Worm (Caenorhabditis elegans) whole organism, L4 larva: Measurements from ENCODE around the gene lhpp-1.

Experiments used
- F10B5.3 ChIP-seq: sonication (generic microtip); optimal IDR thresholded peaks from 2 replicates; lab custom pipeline; 2016; ENCODE audit warnings: mild to moderate bottlenecking, missing genetic modification characterization, missing compliant biosample characterization
- F37D6.2 ChIP-seq: sonication (generic microtip); optimal IDR thresholded peaks from 2 replicates; lab custom pipeline; 2016; ENCODE audit warnings: mild to moderate bottlenecking, missing genetic modification characterization, missing compliant biosample characterization
- F49E8.2 ChIP-seq: sonication (generic microtip); optimal IDR thresholded peaks from 2 replicates; lab custom pipeline; 2016; ENCODE audit warnings: missing compliant biosample characterization, mild to moderate bottlenecking, missing genetic modification characterization, borderline replicate concordance
- R02D3.7 ChIP-seq: fragments of 150-350 bp; sonication (generic microtip); optimal IDR thresholded peaks from 3 replicates; lab custom pipeline; 2014; ENCODE audit warnings: missing biosample characterization, missing genetic modification characterization
- T26A8.4 ChIP-seq: fragments of 200-800 bp; sonication (Bioruptor generic); IDR thresholded peaks from 2 replicates; pipeline ENCODE4 v1.3.6; 2022; ENCODE audit warnings: missing genetic modification characterization, missing compliant biosample characterization
- Y48G9A.11 ChIP-seq: fragments of 200-800 bp; sonication (Bioruptor generic); IDR thresholded peaks from 2 replicates; pipeline ENCODE4 v1.3.6; 2022; ENCODE audit warnings: missing genetic modification reagents, missing genetic modification characterization, missing compliant biosample characterization
- Y75B8A.6 ChIP-seq: fragments of 200-800 bp; sonication (Bioruptor generic); IDR thresholded peaks from 2 replicates; pipeline ENCODE4 v1.3.6; 2022; ENCODE audit warnings: missing genetic modification reagents, missing genetic modification characterization, missing compliant biosample characterization
- aly-2 ChIP-seq: sonication (generic microtip); optimal IDR thresholded peaks from 2 replicates; lab custom pipeline; 2018; ENCODE audit warnings: missing biosample characterization, missing genetic modification characterization
- arid-1 ChIP-seq: fragments of 200-800 bp; sonication (Bioruptor generic); conservative IDR thresholded peaks from 2 replicates; pipeline ENCODE4 v1.3.6; 2022; ENCODE audit warnings: missing genetic modification reagents, missing genetic modification characterization, missing compliant biosample characterization
- ceh-62 ChIP-seq: sonication (generic microtip); optimal IDR thresholded peaks from 2 replicates; lab custom pipeline; 2017; ENCODE audit warnings: missing biosample characterization, missing genetic modification characterization
- ceh-82 ChIP-seq: sonication (generic microtip); optimal IDR thresholded peaks from 2 replicates; lab custom pipeline; 2017; ENCODE audit warnings: missing biosample characterization, missing genetic modification characterization
- daf-12 ChIP-seq: fragments of 150-350 bp; optimal IDR thresholded peaks from 2 replicates; lab custom pipeline; 2014; ENCODE audit warnings: missing biosample characterization, missing genetic modification reagents, missing genetic modification characterization
- daf-16 ChIP-seq, 3 experiments: sonication (generic microtip); optimal IDR thresholded peaks; 2 replicates each; lab custom pipeline; 2016 to 2017; ENCODE audit warnings: missing genetic modification characterization in 3 of 3, missing genetic modification reagents in 3 of 3, mild to moderate bottlenecking in 2 of 3, missing compliant biosample characterization in 2 of 3, missing biosample characterization in 1 of 3, moderate library complexity in 1 of 3
- dmd-6 ChIP-seq: fragments of 200-800 bp; sonication (Bioruptor generic); IDR thresholded peaks from 2 replicates; pipeline ENCODE4 v1.3.6; 2022; ENCODE audit warnings: missing genetic modification reagents, missing genetic modification characterization, missing compliant biosample characterization
- dpl-1 ChIP-seq: fragments of 150-350 bp; optimal IDR thresholded peaks from 2 replicates; lab custom pipeline; 2014; ENCODE audit warnings: missing biosample characterization, missing genetic modification reagents, missing genetic modification characterization
- duxl-1 ChIP-seq: sonication (generic microtip); optimal IDR thresholded peaks from 2 replicates; lab custom pipeline; 2016; ENCODE audit warnings: mild to moderate bottlenecking, missing genetic modification characterization, moderate library complexity, missing compliant biosample characterization; ENCODE audit not compliant: poor library complexity
- dve-1 ChIP-seq: sonication (generic microtip); optimal IDR thresholded peaks from 2 replicates; lab custom pipeline; 2017; ENCODE audit warnings: antibody characterized with exemption, mild to moderate bottlenecking, missing genetic modification characterization, missing compliant biosample characterization; ENCODE audit not compliant: insufficient read depth
- fos-1 ChIP-seq: fragments of 150-350 bp; optimal IDR thresholded peaks from 2 replicates; lab custom pipeline; 2014; ENCODE audit warnings: missing biosample characterization, missing genetic modification characterization
- hlh-11 ChIP-seq: fragments of 200-800 bp; sonication (Bioruptor generic); optimal IDR thresholded peaks from 2 replicates; lab custom pipeline; 2018; ENCODE audit warnings: mild to moderate bottlenecking, missing genetic modification characterization, missing compliant biosample characterization
- hlh-30 ChIP-seq: sonication (generic microtip); optimal IDR thresholded peaks from 2 replicates; lab custom pipeline; 2017; ENCODE audit warnings: antibody characterized with exemption, mild to moderate bottlenecking, missing genetic modification characterization, missing compliant biosample characterization; ENCODE audit not compliant: insufficient read depth
- lim-7 ChIP-seq: fragments of 200-800 bp; sonication (Bioruptor generic); IDR thresholded peaks from 2 replicates; pipeline ENCODE4 v1.3.6; 2022; ENCODE audit warnings: missing genetic modification characterization, missing compliant biosample characterization
- lin-13 ChIP-seq: fragments of 150-350 bp; optimal IDR thresholded peaks from 2 replicates; lab custom pipeline; 2014; ENCODE audit warnings: missing biosample characterization, missing genetic modification reagents, missing genetic modification characterization
- lin-38 ChIP-seq: fragments of 200-800 bp; sonication (Bioruptor generic); IDR thresholded peaks from 2 replicates; pipeline ENCODE4 v1.3.6; 2022; ENCODE audit warnings: missing genetic modification reagents, missing genetic modification characterization, missing compliant biosample characterization
- lir-3 ChIP-seq: sonication (generic microtip); optimal IDR thresholded peaks from 2 replicates; lab custom pipeline; 2016; ENCODE audit warnings: mild to moderate bottlenecking, missing genetic modification characterization, missing compliant biosample characterization
- lsy-2 ChIP-seq, 2 experiments: fragments of 150-350 bp in 1 of 2; sonication (generic microtip) in 1 of 2; optimal IDR thresholded peaks; 2 replicates each; lab custom pipeline; 2014 to 2017; ENCODE audit warnings: missing biosample characterization in 2 of 2, missing genetic modification characterization in 2 of 2
- madf-5 ChIP-seq, 2 experiments: fragments of 200-800 bp; sonication (Bioruptor generic); IDR thresholded peaks; 2 replicates each; pipeline ENCODE4 v1.3.6; 2022; ENCODE audit warnings: missing compliant biosample characterization in 2 of 2, missing genetic modification characterization in 2 of 2
- mdl-1 ChIP-seq, 2 experiments: fragments of 150-350 bp in 1 of 2; sonication (generic microtip) in 1 of 2; optimal IDR thresholded peaks; 2 replicates each; lab custom pipeline; 2014 to 2017; ENCODE audit warnings: missing biosample characterization in 2 of 2, missing genetic modification characterization in 2 of 2
- mxl-2 ChIP-seq: fragments of 200-800 bp; sonication (Bioruptor generic); conservative IDR thresholded peaks from 2 replicates; pipeline ENCODE4 v1.3.6; 2022; ENCODE audit warnings: missing genetic modification reagents, missing genetic modification characterization, missing compliant biosample characterization
- mxl-3 ChIP-seq: fragments of 200-800 bp; sonication (Bioruptor generic); optimal IDR thresholded peaks from 2 replicates; lab custom pipeline; 2018; ENCODE audit warnings: mild to moderate bottlenecking, missing genetic modification characterization, missing compliant biosample characterization
- nhr-10 ChIP-seq: fragments of 150-350 bp; optimal IDR thresholded peaks from 2 replicates; lab custom pipeline; 2014; ENCODE audit warnings: missing biosample characterization, missing genetic modification characterization
- nhr-102 ChIP-seq: sonication (generic microtip); optimal IDR thresholded peaks from 2 replicates; lab custom pipeline; 2016; ENCODE audit warnings: mild to moderate bottlenecking, missing genetic modification characterization, moderate library complexity, missing compliant biosample characterization
- nhr-11 ChIP-seq: fragments of 150-350 bp; optimal IDR thresholded peaks from 2 replicates; lab custom pipeline; 2014; ENCODE audit warnings: missing biosample characterization, missing genetic modification characterization
- nhr-28 ChIP-seq: fragments of 150-350 bp; optimal IDR thresholded peaks from 2 replicates; lab custom pipeline; 2014; ENCODE audit warnings: missing biosample characterization, missing genetic modification characterization
- nhr-42 ChIP-seq: fragments of 200-800 bp; sonication (Bioruptor generic); IDR thresholded peaks from 2 replicates; pipeline ENCODE4 v1.3.6; 2022; ENCODE audit warnings: missing genetic modification characterization, missing compliant biosample characterization
- nhr-48 ChIP-seq: sonication (generic microtip); optimal IDR thresholded peaks from 2 replicates; lab custom pipeline; 2016; ENCODE audit warnings: mild to moderate bottlenecking, missing genetic modification characterization, missing compliant biosample characterization
- nhr-6 ChIP-seq: fragments of 150-350 bp; optimal IDR thresholded peaks from 2 replicates; lab custom pipeline; 2014; ENCODE audit warnings: missing biosample characterization, missing genetic modification characterization
- nhr-77 ChIP-seq: fragments of 150-350 bp; optimal IDR thresholded peaks from 2 replicates; lab custom pipeline; 2014; ENCODE audit warnings: missing biosample characterization, missing genetic modification characterization
- pqm-1 ChIP-seq: sonication (generic microtip); optimal IDR thresholded peaks from 2 replicates; lab custom pipeline; 2017; ENCODE audit warnings: missing biosample characterization, missing genetic modification characterization
- sdz-12 ChIP-seq: fragments of 200-800 bp; sonication (Bioruptor generic); optimal IDR thresholded peaks from 2 replicates; lab custom pipeline; 2018; ENCODE audit warnings: mild to moderate bottlenecking, missing genetic modification characterization, missing compliant biosample characterization
- set-16 ChIP-seq: fragments of 200-800 bp; sonication (Bioruptor generic); IDR thresholded peaks from 2 replicates; pipeline ENCODE4 v1.3.6; 2022; ENCODE audit warnings: missing genetic modification reagents, missing genetic modification characterization, missing compliant biosample characterization
- spr-1 ChIP-seq: sonication (generic microtip); optimal IDR thresholded peaks from 2 replicates; lab custom pipeline; 2016; ENCODE audit warnings: mild to moderate bottlenecking, missing genetic modification characterization, missing compliant biosample characterization
- unc-130 ChIP-seq: sonication (generic microtip); optimal IDR thresholded peaks from 2 replicates; lab custom pipeline; 2016; ENCODE audit warnings: missing genetic modification reagents, missing genetic modification characterization, missing compliant biosample characterization
- zfp-2 ChIP-seq: sonication (generic microtip); optimal IDR thresholded peaks from 2 replicates; lab custom pipeline; 2016; ENCODE audit warnings: mild to moderate bottlenecking, missing genetic modification characterization, missing compliant biosample characterization
- zip-11 ChIP-seq: fragments of 200-800 bp; sonication (Bioruptor generic); IDR thresholded peaks from 2 replicates; pipeline ENCODE4 v1.3.6; 2022; ENCODE audit warnings: missing genetic modification characterization, missing compliant biosample characterization

The lhpp-1 gene

ce11 chrV:12095865-12096264, 15.7 kb downstream of the lhpp-1 start, which contains the start of gene nhr-207:
TSS of gene nhr-207 (plus strand) at chrV:12096146.
- TF ChIP-seq nhr-77 (tag; lab: Kevin White, UChicago) = peak; percentile 20
- TF ChIP-seq arid-1 = no peak
- TF ChIP-seq nhr-28 (tag; lab: Kevin White, UChicago) = peak; percentile 95
- peak in 1 of 2 experiments; percentile 71 for TF ChIP-seq mdl-1 (tag; optimal IDR thresholded peaks at IDR 0.05; lab: Kevin White, UChicago)
- no peak for TF ChIP-seq R02D3.7 (tag; lab: Kevin White, UChicago)
- TF ChIP-seq nhr-42 (GFP tag; lab: Robert Waterston, UW) = no peak
- TF ChIP-seq nhr-6 (tag; lab: Kevin White, UChicago) = peak; percentile 85
- no peak for TF ChIP-seq daf-16 (GFP tag; optimal IDR thresholded peaks at IDR 0.05; lab: Kevin White, UChicago)
- peak; percentile 51 for TF ChIP-seq daf-16 (tag; optimal IDR thresholded peaks at IDR 0.05; lab: Kevin White, UChicago)
- TF ChIP-seq nhr-102 (tag; lab: Kevin White, UChicago) = peak; percentile 54
- TF ChIP-seq dmd-6 (GFP tag; lab: Robert Waterston, UW) = peak; percentile 85
- TF ChIP-seq hlh-11 (tag; lab: Kevin White, UChicago) = peak; percentile 39
- peak; percentile 45 for TF ChIP-seq dve-1 (tag; lab: Kevin White, UChicago)

DNA sequence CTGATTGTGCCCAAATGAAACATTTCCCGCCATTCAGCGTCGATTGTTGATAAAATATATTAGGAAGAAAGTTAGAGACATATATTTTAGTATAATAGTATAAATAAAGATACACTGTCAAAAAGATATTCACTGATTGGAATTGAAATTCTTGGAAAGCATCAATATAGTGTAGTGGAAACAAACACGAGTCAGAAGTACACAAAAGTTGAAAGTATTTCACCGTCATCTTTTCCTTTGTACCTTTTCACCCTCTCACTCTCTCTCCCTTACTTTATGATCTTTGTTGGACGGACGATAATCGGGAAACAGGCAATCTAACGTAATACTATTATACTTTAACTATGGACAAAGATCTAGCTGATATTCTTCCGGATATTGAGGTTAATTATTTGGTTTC, 17.6 kb downstream of the lhpp-1 start, which contains the start of gene nhr-208:
Gene nhr-208 (plus strand): TSS at position 288 of the 400 bp plus-strand sequence.
- TF ChIP-seq dve-1 (tag; lab: Kevin White, UChicago) = peak; percentile 15
- TF ChIP-seq nhr-48 (tag; lab: Kevin White, UChicago) = no peak
- no peak for TF ChIP-seq daf-16 (GFP tag; optimal IDR thresholded peaks at IDR 0.05; lab: Kevin White, UChicago)
- peak; percentile 56 for TF ChIP-seq daf-16 (tag; optimal IDR thresholded peaks at IDR 0.05; lab: Kevin White, UChicago)
- 0 out of 2 replicates have a peak, but pooled peaks have one; percentile 18 for TF ChIP-seq dmd-6 (GFP tag; lab: Robert Waterston, UW)
- TF ChIP-seq hlh-30 (tag; lab: Kevin White, UChicago) = peak; percentile 13
- no peak for TF ChIP-seq spr-1 (tag; lab: Kevin White, UChicago)
- TF ChIP-seq nhr-28 (tag; lab: Kevin White, UChicago) = peak; percentile 62
- peak; percentile 5 for TF ChIP-seq nhr-102 (tag; lab: Kevin White, UChicago)

DNA sequence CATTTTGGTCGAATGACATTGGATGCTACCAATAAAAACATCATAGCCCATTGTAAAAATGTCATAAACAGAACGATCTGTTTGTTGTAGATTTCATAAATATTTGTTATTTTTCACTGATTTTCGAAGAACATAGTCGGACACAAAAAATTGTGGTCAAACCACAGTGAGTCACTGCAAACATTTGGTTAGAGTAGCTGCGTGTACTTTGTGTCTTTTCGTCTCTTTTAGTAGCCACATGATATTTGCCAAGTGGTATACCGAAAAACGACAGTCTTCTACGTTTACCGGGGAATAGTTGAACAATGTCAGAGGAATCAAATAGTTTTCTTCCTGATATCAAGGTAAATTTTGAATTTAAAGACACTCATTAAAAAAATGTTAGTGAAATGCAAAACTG, 19.8 kb downstream of the lhpp-1 start, which contains the start of gene nhr-206:
Gene nhr-206 (plus strand): TSS at position 248 of the 400 bp plus-strand sequence.
- no peak for TF ChIP-seq T26A8.4 (GFP tag; lab: Robert Waterston, UW)
- no peak for TF ChIP-seq zip-11
- no peak for TF ChIP-seq zfp-2
- TF ChIP-seq arid-1 = no peak
- no peak for TF ChIP-seq F10B5.3 (tag; lab: Kevin White, UChicago)
- peak; percentile 11 for TF ChIP-seq mxl-3 (GFP tag; lab: Kevin White, UChicago)
- no peak for TF ChIP-seq madf-5 (GFP tag; IDR thresholded peaks at IDR 0.05; lab: Robert Waterston, UW)
- peak; percentile 74 for TF ChIP-seq dmd-6 (GFP tag; lab: Robert Waterston, UW)
- TF ChIP-seq F37D6.2 = no peak
- no peak for TF ChIP-seq ceh-62
- no peak for TF ChIP-seq nhr-10 (tag; lab: Kevin White, UChicago)
- TF ChIP-seq fos-1 = no peak
- TF ChIP-seq dve-1 (tag; lab: Kevin White, UChicago) = peak; percentile 51
- no peak for TF ChIP-seq set-16 (GFP tag; lab: Robert Waterston, UW)
- TF ChIP-seq lin-38 (GFP tag; lab: Robert Waterston, UW) = no peak
- TF ChIP-seq mxl-2 (GFP tag; lab: Robert Waterston, UW) = no peak
- no peak for TF ChIP-seq nhr-48 (tag; lab: Kevin White, UChicago)
- no peak for TF ChIP-seq F49E8.2 (tag; lab: Kevin White, UChicago)
- peak; percentile 79 for TF ChIP-seq nhr-6 (tag; lab: Kevin White, UChicago)
- no peak for TF ChIP-seq Y75B8A.6 (GFP tag; lab: Robert Waterston, UW)
- peak; percentile 42 for TF ChIP-seq nhr-77 (tag; lab: Kevin White, UChicago)
- TF ChIP-seq duxl-1 (tag; lab: Kevin White, UChicago) = no peak
- TF ChIP-seq lin-13 (GFP tag; lab: Kevin White, UChicago) = no peak
- no peak for TF ChIP-seq unc-130 (GFP tag; lab: Kevin White, UChicago)
- TF ChIP-seq daf-12 = no peak
- TF ChIP-seq lsy-2 (tag; optimal IDR thresholded peaks at IDR 0.05; lab: Kevin White, UChicago) = no peak
- TF ChIP-seq ceh-82 (tag; lab: Kevin White, UChicago) = no peak
- no peak for TF ChIP-seq aly-2 (tag; lab: Kevin White, UChicago)
- TF ChIP-seq lim-7 (GFP tag; lab: Robert Waterston, UW) = no peak
- TF ChIP-seq lir-3 (tag; lab: Kevin White, UChicago) = no peak
- peak in 1 of 2 experiments; percentile 61 for TF ChIP-seq mdl-1 (tag; optimal IDR thresholded peaks at IDR 0.05; lab: Kevin White, UChicago)
- TF ChIP-seq nhr-28 (tag; lab: Kevin White, UChicago) = peak; percentile 98
- peak; percentile 52 for TF ChIP-seq pqm-1
- no peak for TF ChIP-seq nhr-11 (tag; lab: Kevin White, UChicago)
- no peak for TF ChIP-seq dpl-1 (GFP tag; lab: Kevin White, UChicago)
- TF ChIP-seq hlh-11 (tag; lab: Kevin White, UChicago) = peak; percentile 63
- no peak for TF ChIP-seq sdz-12 (GFP tag; lab: Kevin White, UChicago)
- no peak for TF ChIP-seq Y48G9A.11
